Fruit fly (Drosophila melanogaster): Measurements from ENCODE around the gene CG6048.

DNA sequence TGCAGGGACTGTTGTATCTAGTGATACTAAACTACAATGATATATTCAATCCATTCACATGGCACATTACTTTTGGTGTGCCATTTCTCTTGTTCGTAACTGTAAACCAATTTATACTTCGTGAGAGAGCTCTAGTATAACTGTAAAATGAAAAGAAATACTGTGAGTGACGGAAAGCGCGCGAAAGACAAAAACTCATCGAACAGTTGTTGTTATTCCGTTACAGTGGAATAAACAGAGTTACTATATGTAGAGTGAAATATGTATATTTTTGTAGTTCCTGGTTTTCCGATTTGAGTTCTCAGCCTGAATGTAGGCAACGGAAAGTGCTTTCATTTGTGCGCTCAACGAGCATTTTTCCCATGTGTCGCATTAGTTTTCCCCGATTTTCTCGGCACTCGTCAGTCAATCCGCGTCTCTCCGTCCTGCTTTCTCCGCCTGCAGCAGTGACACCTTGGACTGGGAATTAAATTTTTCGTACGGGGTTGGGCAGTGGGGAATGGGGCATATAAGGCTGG, 11.9 kb downstream of the CG6048 start:
- TF ChIP-seq CG14655 (GFP tag; optimal IDR thresholded peaks at IDR 0.05) (no peak), CG34367 (tag; optimal IDR thresholded peaks at IDR 0.05) (no peak), gl (tag; optimal IDR thresholded peaks at IDR 0.05) (no peak), Pif1B (GFP tag; optimal IDR thresholded peaks at IDR 0.05) (no peak), EcR (GFP tag; optimal IDR thresholded peaks at IDR 0.05) (no peak), D1 (tag; optimal IDR thresholded peaks at IDR 0.05) (no peak), CG13204 (GFP tag; optimal IDR thresholded peaks at IDR 0.05) (no peak), CG9948 (tag; optimal IDR thresholded peaks at IDR 0.05) (no peak), CG8301 (tag; optimal IDR thresholded peaks at IDR 0.05) (no peak), CG8159 (tag; optimal IDR thresholded peaks at IDR 0.05) (no peak), Ets98B (GFP tag; IDR thresholded peaks at IDR 0.05) (no peak), CG12605 (GFP tag; IDR thresholded peaks at IDR 0.05) (no peak)

All from whole organism, pupa.